Fruit fly (Drosophila melanogaster) whole organism, embryonic: ENCODE data around the gene Abcd1.

ENCODE experiments used
- C15 ChIP-seq: fragments of 200-800 bp; sonication (Bioruptor generic); IDR thresholded peaks from 3 replicates; pipeline ENCODE4 v1.3.6; 2022; ENCODE audit warnings: missing biosample characterization, missing genetic modification characterization
- CG33557 ChIP-seq: fragments of 200-800 bp; sonication (Bioruptor generic); optimal IDR thresholded peaks from 2 replicates; lab custom pipeline; 2019; ENCODE audit warnings: missing biosample characterization, mild to moderate bottlenecking, missing genetic modification characterization, moderate library complexity
- CG6683 ChIP-seq: fragments of 200-800 bp; sonication (Bioruptor generic); optimal IDR thresholded peaks from 2 replicates; lab custom pipeline; 2017; ENCODE audit warnings: missing biosample characterization, mild to moderate bottlenecking, missing genetic modification characterization, missing genetic modification reagents
- CG6854 ChIP-seq: fragments of 200-800 bp; sonication (Bioruptor generic); optimal IDR thresholded peaks from 3 replicates; lab custom pipeline; 2017; ENCODE audit warnings: missing biosample characterization, mild to moderate bottlenecking, missing genetic modification characterization
- HLHmδ ChIP-seq: fragments of 200-800 bp; sonication (Bioruptor generic); optimal IDR thresholded peaks from 2 replicates; lab custom pipeline; 2018; ENCODE audit warnings: missing biosample characterization, mild to moderate bottlenecking, missing genetic modification characterization, moderate library complexity
- Nf-YC ChIP-seq: fragments of 200-800 bp; optimal IDR thresholded peaks from 3 replicates; lab custom pipeline; 2019; ENCODE audit warnings: missing biosample characterization, mild to moderate bottlenecking, missing genetic modification characterization, moderate library complexity
- cad ChIP-seq: fragments of >200 bp; optimal IDR thresholded peaks from 2 replicates; lab custom pipeline; 2017; ENCODE audit warnings: missing biosample characterization, missing genetic modification characterization
- ewg ChIP-seq: fragments of 200-800 bp; sonication (Bioruptor generic); optimal IDR thresholded peaks from 3 replicates; lab custom pipeline; 2017; ENCODE audit warnings: mild to moderate bottlenecking, missing biosample characterization, missing genetic modification reagents, missing genetic modification characterization
- h ChIP-seq: fragments of >200 bp; optimal IDR thresholded peaks from 2 replicates; lab custom pipeline; 2017
- org-1 ChIP-seq: fragments of 200-800 bp; sonication (Bioruptor generic); optimal IDR thresholded peaks from 2 replicates; lab custom pipeline; 2017; ENCODE audit warnings: missing biosample characterization, missing genetic modification characterization

- TF ChIP-seq cad (no peak), ewg (GFP tag; lab: Kevin White, UChicago) (no peak), HLHmδ (GFP tag; lab: Kevin White, UChicago) (no peak), org-1 (GFP tag; lab: Kevin White, UChicago) (no peak), CG6683 (no peak), h (lab: Kevin White, UChicago) (no peak), CG6854 (GFP tag; lab: Kevin White, UChicago) (no peak), C15 (GFP tag; lab: Robert Waterston, UW) (no peak), Nf-YC (tag; lab: Kevin White, UChicago) (no peak), CG33557 (GFP tag; lab: Kevin White, UChicago) (no peak)
Measured at dm6 chr4:240850-241249, 47.2 kb upstream of the Abcd1 start.
